Worm (Caenorhabditis elegans) whole organism, L2 larva: ENCODE measurements around the gene W09D6.4.
A peak's percentile ranks its signal among the peaks of the same experiment; 100 is the strongest.

ENCODE experiments used
- C34F6.9 ChIP-seq: fragments of 150-350 bp; optimal IDR thresholded peaks from 2 replicates; lab custom pipeline; 2014; ENCODE audit warnings: missing biosample characterization, missing genetic modification characterization
- F13H6.1 ChIP-seq: sonication (generic microtip); optimal IDR thresholded peaks from 2 replicates; lab custom pipeline; 2016; ENCODE audit warnings: missing genetic modification characterization, missing compliant biosample characterization
- R02D3.7 ChIP-seq: fragments of 150-350 bp; optimal IDR thresholded peaks from 2 replicates; lab custom pipeline; 2014; ENCODE audit warnings: missing biosample characterization, missing genetic modification characterization
- Y55F3AM.14 ChIP-seq: fragments of 200-800 bp; sonication (Bioruptor generic); optimal IDR thresholded peaks from 2 replicates; lab custom pipeline; 2018; ENCODE audit warnings: mild to moderate bottlenecking, missing genetic modification characterization, missing compliant biosample characterization
- ZK546.5 ChIP-seq: sonication (generic microtip); optimal IDR thresholded peaks from 2 replicates; lab custom pipeline; 2017; ENCODE audit warnings: missing biosample characterization, missing genetic modification characterization
- alr-1 ChIP-seq: fragments of 150-350 bp; optimal IDR thresholded peaks from 2 replicates; lab custom pipeline; 2014; ENCODE audit warnings: missing biosample characterization, missing genetic modification characterization
- aly-2 ChIP-seq: fragments of 150-350 bp; optimal IDR thresholded peaks from 2 replicates; lab custom pipeline; 2014; ENCODE audit warnings: missing biosample characterization, missing genetic modification characterization
- blmp-1 ChIP-seq: sonication (generic microtip); optimal IDR thresholded peaks from 2 replicates; lab custom pipeline; 2017; ENCODE audit warnings: missing genetic modification characterization, mild to moderate bottlenecking, missing compliant biosample characterization, antibody characterized with exemption, moderate library complexity; ENCODE audit not compliant: insufficient read depth
- ceh-82 ChIP-seq: fragments of 150-350 bp; optimal IDR thresholded peaks from 2 replicates; lab custom pipeline; 2014; ENCODE audit warnings: missing biosample characterization, missing genetic modification characterization
- crh-2 ChIP-seq: sonication (generic microtip); optimal IDR thresholded peaks from 2 replicates; lab custom pipeline; 2017; ENCODE audit warnings: missing biosample characterization, missing genetic modification characterization
- dmd-4 ChIP-seq: sonication (generic microtip); optimal IDR thresholded peaks from 2 replicates; lab custom pipeline; 2017; ENCODE audit warnings: missing biosample characterization, missing genetic modification characterization
- egl-27 ChIP-seq: sonication (generic microtip); optimal IDR thresholded peaks from 3 replicates; lab custom pipeline; 2017; ENCODE audit warnings: missing biosample characterization, missing genetic modification reagents, missing genetic modification characterization
- elt-1 ChIP-seq: fragments of 150-350 bp; optimal IDR thresholded peaks from 2 replicates; lab custom pipeline; 2014; ENCODE audit warnings: missing biosample characterization, missing genetic modification characterization
- elt-3 ChIP-seq: sonication (generic microtip); optimal IDR thresholded peaks from 2 replicates; lab custom pipeline; 2017; ENCODE audit warnings: missing biosample characterization, missing genetic modification characterization
- fos-1 ChIP-seq: fragments of 150-350 bp; optimal IDR thresholded peaks from 2 replicates; lab custom pipeline; 2014; ENCODE audit warnings: missing biosample characterization, missing genetic modification characterization
- gmeb-1 ChIP-seq: fragments of 150-350 bp; optimal IDR thresholded peaks from 2 replicates; lab custom pipeline; 2014; ENCODE audit warnings: missing biosample characterization, missing genetic modification characterization
- lin-11 ChIP-seq: fragments of 150-350 bp; sonication (generic microtip); optimal IDR thresholded peaks from 2 replicates; lab custom pipeline; 2014; ENCODE audit warnings: missing biosample characterization, missing genetic modification characterization, inconsistent platforms, mixed read lengths
- lin-13 ChIP-seq: fragments of 150-350 bp; optimal IDR thresholded peaks from 2 replicates; lab custom pipeline; 2014; ENCODE audit warnings: missing biosample characterization, missing genetic modification reagents, missing genetic modification characterization
- lin-39 ChIP-seq: fragments of 150-350 bp; optimal IDR thresholded peaks from 2 replicates; lab custom pipeline; 2014; ENCODE audit warnings: missing biosample characterization, missing genetic modification reagents, missing genetic modification characterization
- lsy-2 ChIP-seq, 2 experiments: fragments of 150-350 bp in 1 of 2; sonication (generic microtip) in 1 of 2; optimal IDR thresholded peaks; 2 replicates each; lab custom pipeline; 2014 to 2017; ENCODE audit warnings: missing biosample characterization in 2 of 2, missing genetic modification characterization in 2 of 2
- mab-5 ChIP-seq: fragments of 150-350 bp; optimal IDR thresholded peaks from 2 replicates; lab custom pipeline; 2014; ENCODE audit warnings: missing biosample characterization, missing genetic modification characterization
- mbf-1 ChIP-seq: sonication (generic microtip); optimal IDR thresholded peaks from 2 replicates; lab custom pipeline; 2017; ENCODE audit warnings: missing biosample characterization, missing genetic modification characterization
- mdl-1 ChIP-seq, 2 experiments: fragments of 150-350 bp in 1 of 2; sonication (generic microtip) in 1 of 2; optimal IDR thresholded peaks; 2 replicates each; lab custom pipeline; 2017; ENCODE audit warnings: missing biosample characterization in 2 of 2, missing genetic modification characterization in 2 of 2
- nhr-10 ChIP-seq: sonication (generic microtip); optimal IDR thresholded peaks from 2 replicates; lab custom pipeline; 2017; ENCODE audit warnings: missing biosample characterization, missing genetic modification characterization
- nhr-11 ChIP-seq: fragments of 150-350 bp; optimal IDR thresholded peaks from 2 replicates; lab custom pipeline; 2014; ENCODE audit warnings: missing biosample characterization, missing genetic modification characterization
- nhr-12 ChIP-seq: fragments of 150-350 bp; optimal IDR thresholded peaks from 2 replicates; lab custom pipeline; 2014; ENCODE audit warnings: missing biosample characterization, missing genetic modification characterization
- nhr-129 ChIP-seq: fragments of 150-350 bp; optimal IDR thresholded peaks from 2 replicates; lab custom pipeline; 2014; ENCODE audit warnings: missing biosample characterization, missing genetic modification characterization
- nhr-21 ChIP-seq: fragments of 150-350 bp; optimal IDR thresholded peaks from 2 replicates; lab custom pipeline; 2014; ENCODE audit warnings: missing biosample characterization, missing genetic modification characterization
- nhr-23 ChIP-seq: fragments of 150-350 bp; optimal IDR thresholded peaks from 2 replicates; lab custom pipeline; 2014; ENCODE audit warnings: missing biosample characterization, missing genetic modification reagents, missing genetic modification characterization
- nhr-237 ChIP-seq: fragments of 150-350 bp; optimal IDR thresholded peaks from 2 replicates; lab custom pipeline; 2014; ENCODE audit warnings: missing biosample characterization, missing genetic modification characterization
- nhr-25 ChIP-seq: fragments of 150-350 bp; sonication (generic microtip); optimal IDR thresholded peaks from 3 replicates; lab custom pipeline; 2014; ENCODE audit warnings: missing biosample characterization, missing genetic modification characterization
- nhr-77 ChIP-seq: fragments of 150-350 bp; optimal IDR thresholded peaks from 2 replicates; lab custom pipeline; 2014; ENCODE audit warnings: missing biosample characterization, missing genetic modification characterization
- sem-4 ChIP-seq: fragments of 150-350 bp; optimal IDR thresholded peaks from 2 replicates; lab custom pipeline; 2014; ENCODE audit warnings: missing biosample characterization, missing genetic modification reagents, missing genetic modification characterization
- skn-1 ChIP-seq: sonication (generic microtip); optimal IDR thresholded peaks from 2 replicates; lab custom pipeline; 2017; ENCODE audit warnings: missing biosample characterization, missing genetic modification characterization
- sma-3 ChIP-seq: sonication (generic microtip); optimal IDR thresholded peaks from 2 replicates; lab custom pipeline; 2016; ENCODE audit warnings: missing genetic modification reagents, missing genetic modification characterization, missing compliant biosample characterization
- sma-9 ChIP-seq, 2 experiments: fragments of 150-350 bp in 1 of 2; sonication (generic microtip) in 1 of 2; optimal IDR thresholded peaks; 2 replicates each; lab custom pipeline; 2014 to 2016; ENCODE audit warnings: missing genetic modification characterization in 2 of 2, mild to moderate bottlenecking in 1 of 2, missing biosample characterization in 1 of 2, missing compliant biosample characterization in 1 of 2, missing genetic modification reagents in 1 of 2, moderate library complexity in 1 of 2
- snpc-4 ChIP-seq: fragments of 150-350 bp; optimal IDR thresholded peaks from 2 replicates; lab custom pipeline; 2014; ENCODE audit warnings: missing biosample characterization, missing genetic modification characterization
- unc-39 ChIP-seq: fragments of 150-350 bp; optimal IDR thresholded peaks from 2 replicates; lab custom pipeline; 2014; ENCODE audit warnings: missing biosample characterization, missing genetic modification characterization
- unc-55 ChIP-seq: fragments of 150-350 bp; sonication (generic microtip); optimal IDR thresholded peaks from 3 replicates; lab custom pipeline; 2014; ENCODE audit warnings: missing biosample characterization, missing genetic modification reagents, missing genetic modification characterization
- unc-62 ChIP-seq: fragments of 150-350 bp; optimal IDR thresholded peaks from 2 replicates; lab custom pipeline; 2014; ENCODE audit warnings: missing biosample characterization, missing genetic modification reagents, missing genetic modification characterization
- zag-1 ChIP-seq: fragments of 150-350 bp; optimal IDR thresholded peaks from 2 replicates; lab custom pipeline; 2014; ENCODE audit warnings: missing biosample characterization, missing genetic modification characterization
- ztf-1 ChIP-seq: fragments of 200-800 bp; sonication (Bioruptor generic); conservative IDR thresholded peaks from 2 replicates; pipeline ENCODE4 v1.3.6; 2022; ENCODE audit warnings: missing genetic modification characterization, missing compliant biosample characterization
- ztf-11 ChIP-seq: sonication (generic microtip); optimal IDR thresholded peaks from 2 replicates; lab custom pipeline; 2017; ENCODE audit warnings: missing biosample characterization, missing genetic modification characterization
- ztf-4 ChIP-seq: fragments of 150-350 bp; optimal IDR thresholded peaks from 2 replicates; lab custom pipeline; 2014; ENCODE audit warnings: missing biosample characterization, missing genetic modification characterization

Gene W09D6.4

ce11 chrIII:11079445-11079844 lies at the start of gene W09D6.4:
Gene W09D6.4, plus strand, starts transcription at chrIII:11079745.
- TF ChIP-seq nhr-21 (tag; lab: Kevin White, UChicago) (no peak), unc-55 (GFP tag; lab: Kevin White, UChicago) (no peak), mab-5 (tag; lab: Kevin White, UChicago) (no peak), nhr-23 (tag; lab: Kevin White, UChicago) (no peak), Y55F3AM.14 (GFP tag; lab: Kevin White, UChicago) (no peak)
- TF ChIP-seq, all 48 proteins: peak for 0

DNA sequence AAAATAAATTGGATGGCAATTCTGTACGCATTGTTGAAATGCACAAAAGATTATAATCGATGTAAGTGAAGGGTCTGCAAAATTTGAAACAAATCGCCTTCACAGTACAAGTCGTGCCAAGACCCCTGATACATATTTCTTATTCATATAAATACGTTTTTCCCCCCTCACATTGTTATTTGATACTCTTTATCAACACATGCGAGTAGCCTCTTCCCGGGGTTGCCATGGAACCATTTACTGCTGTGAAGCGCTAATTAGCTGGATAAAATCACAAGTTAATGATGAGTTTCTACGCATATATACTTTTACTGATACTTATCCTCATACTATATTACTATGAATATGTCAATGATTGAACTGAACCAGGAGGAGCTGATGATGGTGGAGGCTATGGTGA lies 48.2 kb upstream of the W09D6.4 start, which contains the start of gene Y48A6B.14:
Y48A6B.14 (plus strand) TSS at position 301 of the 400 bp plus-strand sequence.
- TF ChIP-seq nhr-237 (tag; lab: Kevin White, UChicago) (no peak), ceh-82 (tag; lab: Kevin White, UChicago) (no peak), snpc-4 (tag; lab: Kevin White, UChicago) (no peak), lin-13 (GFP tag; lab: Kevin White, UChicago) (no peak), blmp-1 (tag; lab: Kevin White, UChicago) (no peak), unc-62 (no peak), nhr-10 (tag; lab: Kevin White, UChicago) (no peak), sma-3 (GFP tag; lab: Kevin White, UChicago) (no peak), nhr-25 (tag; lab: Kevin White, UChicago) (no peak), nhr-77 (tag; lab: Kevin White, UChicago) (no peak), nhr-21 (tag; lab: Kevin White, UChicago) (no peak), sma-9 (GFP tag; optimal IDR thresholded peaks at IDR 0.05; lab: Kevin White, UChicago) (no peak), sma-9 (tag; optimal IDR thresholded peaks at IDR 0.05; lab: Kevin White, UChicago) (no peak), nhr-129 (no peak), nhr-12 (tag; lab: Kevin White, UChicago) (no peak), mab-5 (tag; lab: Kevin White, UChicago) (no peak)
- TF ChIP-seq, all 48 proteins: peak for 0

DNA sequence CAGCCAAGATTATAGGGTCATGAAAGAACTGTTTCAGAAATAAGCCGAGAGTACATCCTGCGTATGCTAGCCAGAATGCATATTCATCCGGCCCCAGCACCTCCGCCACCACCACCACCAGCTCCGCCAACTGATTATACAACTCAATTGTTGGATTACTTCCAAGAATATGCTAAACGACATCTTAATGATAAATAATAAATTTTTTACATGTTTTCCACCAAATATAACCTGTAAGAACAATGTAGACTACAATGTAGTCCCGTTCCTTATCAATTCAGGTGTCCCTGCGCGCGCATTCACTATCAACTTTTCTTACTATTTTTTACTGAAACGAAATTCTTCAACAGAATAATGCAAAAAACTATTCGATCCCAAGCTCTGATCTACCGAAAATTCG lies 46.7 kb upstream of the W09D6.4 start, which contains the start of gene Y48A6B.9:
Y48A6B.9 (plus strand) TSS at position 301 of the 400 bp plus-strand sequence.
- TF ChIP-seq nhr-129 (no peak), ztf-11 (tag; lab: Kevin White, UChicago) (no peak), nhr-11 (tag; lab: Kevin White, UChicago) (no peak), nhr-21 (tag; lab: Kevin White, UChicago) (no peak), skn-1 (no peak), lin-11 (tag; lab: Kevin White, UChicago) (no peak), mbf-1 (no peak), mdl-1 (tag; optimal IDR thresholded peaks at IDR 0.05; lab: Kevin White, UChicago) (no peak), zag-1 (tag; lab: Kevin White, UChicago) (no peak), R02D3.7 (no peak), lin-39 (no peak), lin-13 (GFP tag; lab: Kevin White, UChicago) (no peak), sem-4 (no peak), nhr-10 (tag; lab: Kevin White, UChicago) (no peak)

DNA sequence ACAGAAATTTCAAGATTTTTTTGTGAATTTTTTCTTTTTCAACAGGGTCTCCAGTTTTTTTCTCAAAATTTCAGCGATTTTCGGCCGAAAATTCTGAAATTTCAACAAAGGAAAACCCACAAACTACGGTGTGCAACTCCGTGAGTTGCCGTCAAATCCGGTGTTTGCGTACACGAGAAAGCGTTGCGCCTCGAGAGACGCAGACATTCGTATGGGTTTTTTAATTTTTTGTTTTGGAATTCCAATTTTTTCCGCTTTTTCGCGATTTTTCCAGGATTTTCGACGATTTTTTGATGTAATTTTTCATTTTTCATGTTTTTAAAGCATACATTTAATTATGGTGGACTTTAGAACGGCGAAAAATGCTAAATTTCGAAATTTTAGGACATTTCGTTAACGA lies 43.4 kb upstream of the W09D6.4 start:
- TF ChIP-seq blmp-1 (tag; lab: Kevin White, UChicago): peak; percentile 26
- no peak for TF ChIP-seq elt-1 (tag; lab: Kevin White, UChicago)
- TF ChIP-seq nhr-12 (tag; lab: Kevin White, UChicago): peak; percentile 45
- peak; percentile 46 for TF ChIP-seq snpc-4 (tag; lab: Kevin White, UChicago)
- no peak for TF ChIP-seq Y55F3AM.14 (GFP tag; lab: Kevin White, UChicago)
- TF ChIP-seq crh-2 (tag; lab: Kevin White, UChicago): peak; percentile 67
- no peak for TF ChIP-seq unc-62
- TF ChIP-seq nhr-10 (tag; lab: Kevin White, UChicago): no peak
- TF ChIP-seq mab-5 (tag; lab: Kevin White, UChicago): peak; percentile 73
- no peak for TF ChIP-seq nhr-77 (tag; lab: Kevin White, UChicago)
- TF ChIP-seq alr-1 (tag; lab: Kevin White, UChicago): no peak
- TF ChIP-seq ceh-82 (tag; lab: Kevin White, UChicago): no peak
- TF ChIP-seq nhr-23 (tag; lab: Kevin White, UChicago): no peak
- TF ChIP-seq C34F6.9: peak; percentile 77
- TF ChIP-seq ztf-1 (GFP tag; lab: Robert Waterston, UW): no peak
- TF ChIP-seq lin-39: no peak
- TF ChIP-seq dmd-4 (tag; lab: Kevin White, UChicago): no peak
- peak; percentile 14 for TF ChIP-seq fos-1 (tag; lab: Kevin White, UChicago)
- no peak for TF ChIP-seq R02D3.7
- TF ChIP-seq aly-2: no peak
- TF ChIP-seq nhr-21 (tag; lab: Kevin White, UChicago): peak; percentile 43
- peak; percentile 85 for TF ChIP-seq gmeb-1 (tag; lab: Kevin White, UChicago)
- no peak for TF ChIP-seq ztf-4 (tag; lab: Kevin White, UChicago)
- no peak for TF ChIP-seq unc-39 (tag; lab: Kevin White, UChicago)
- TF ChIP-seq mbf-1: no peak
- peak; percentile 63 for TF ChIP-seq egl-27 (tag; lab: Kevin White, UChicago)
- peak; percentile 67 for TF ChIP-seq lin-11 (tag; lab: Kevin White, UChicago)
- TF ChIP-seq sma-3 (GFP tag; lab: Kevin White, UChicago): peak; percentile 53
- no peak for TF ChIP-seq elt-3 (tag; lab: Kevin White, UChicago)
- TF ChIP-seq ZK546.5 (tag; lab: Kevin White, UChicago): no peak
- TF ChIP-seq skn-1: no peak
- peak; percentile 55 for TF ChIP-seq nhr-129
- no peak for TF ChIP-seq ztf-11 (tag; lab: Kevin White, UChicago)
- peak; percentile 60 for TF ChIP-seq F13H6.1 (tag; lab: Kevin White, UChicago)
- peak; percentile 93 to 98 for TF ChIP-seq lsy-2 (tag; optimal IDR thresholded peaks at IDR 0.05; lab: Kevin White, UChicago)
